Worm (Caenorhabditis elegans) whole organism, L2 larva: Measurements from ENCODE around the gene snf-5.

ENCODE experiments used
- F13H6.1 ChIP-seq: sonication (generic microtip); optimal IDR thresholded peaks from 2 replicates; lab custom pipeline; 2016; ENCODE audit warnings: missing genetic modification characterization, missing compliant biosample characterization
- R02D3.7 ChIP-seq: fragments of 150-350 bp; optimal IDR thresholded peaks from 2 replicates; lab custom pipeline; 2014; ENCODE audit warnings: missing biosample characterization, missing genetic modification characterization
- ZK546.5 ChIP-seq: sonication (generic microtip); optimal IDR thresholded peaks from 2 replicates; lab custom pipeline; 2017; ENCODE audit warnings: missing biosample characterization, missing genetic modification characterization
- alr-1 ChIP-seq: fragments of 150-350 bp; optimal IDR thresholded peaks from 2 replicates; lab custom pipeline; 2014; ENCODE audit warnings: missing biosample characterization, missing genetic modification characterization
- aly-2 ChIP-seq: fragments of 150-350 bp; optimal IDR thresholded peaks from 2 replicates; lab custom pipeline; 2014; ENCODE audit warnings: missing biosample characterization, missing genetic modification characterization
- ama-1 ChIP-seq: fragments of 150-350 bp; optimal IDR thresholded peaks from 2 replicates; lab custom pipeline; 2018; ENCODE audit warnings: inconsistent platforms
- blmp-1 ChIP-seq: sonication (generic microtip); optimal IDR thresholded peaks from 2 replicates; lab custom pipeline; 2017; ENCODE audit warnings: missing genetic modification characterization, mild to moderate bottlenecking, missing compliant biosample characterization, antibody characterized with exemption, moderate library complexity; ENCODE audit not compliant: insufficient read depth
- dmd-4 ChIP-seq: sonication (generic microtip); optimal IDR thresholded peaks from 2 replicates; lab custom pipeline; 2017; ENCODE audit warnings: missing biosample characterization, missing genetic modification characterization
- egl-27 ChIP-seq: sonication (generic microtip); optimal IDR thresholded peaks from 3 replicates; lab custom pipeline; 2017; ENCODE audit warnings: missing biosample characterization, missing genetic modification reagents, missing genetic modification characterization
- elt-1 ChIP-seq: fragments of 150-350 bp; optimal IDR thresholded peaks from 2 replicates; lab custom pipeline; 2014; ENCODE audit warnings: missing biosample characterization, missing genetic modification characterization
- elt-3 ChIP-seq: sonication (generic microtip); optimal IDR thresholded peaks from 2 replicates; lab custom pipeline; 2017; ENCODE audit warnings: missing biosample characterization, missing genetic modification characterization
- fos-1 ChIP-seq: fragments of 150-350 bp; optimal IDR thresholded peaks from 2 replicates; lab custom pipeline; 2014; ENCODE audit warnings: missing biosample characterization, missing genetic modification characterization
- gmeb-1 ChIP-seq: fragments of 150-350 bp; optimal IDR thresholded peaks from 2 replicates; lab custom pipeline; 2014; ENCODE audit warnings: missing biosample characterization, missing genetic modification characterization
- lin-11 ChIP-seq: fragments of 150-350 bp; sonication (generic microtip); optimal IDR thresholded peaks from 2 replicates; lab custom pipeline; 2014; ENCODE audit warnings: missing biosample characterization, missing genetic modification characterization, inconsistent platforms, mixed read lengths
- lin-13 ChIP-seq: fragments of 150-350 bp; optimal IDR thresholded peaks from 2 replicates; lab custom pipeline; 2014; ENCODE audit warnings: missing biosample characterization, missing genetic modification reagents, missing genetic modification characterization
- lsy-2 ChIP-seq, 2 experiments: fragments of 150-350 bp in 1 of 2; sonication (generic microtip) in 1 of 2; optimal IDR thresholded peaks; 2 replicates each; lab custom pipeline; 2014 to 2017; ENCODE audit warnings: missing biosample characterization in 2 of 2, missing genetic modification characterization in 2 of 2
- mab-5 ChIP-seq: fragments of 150-350 bp; optimal IDR thresholded peaks from 2 replicates; lab custom pipeline; 2014; ENCODE audit warnings: missing biosample characterization, missing genetic modification characterization
- mbf-1 ChIP-seq: sonication (generic microtip); optimal IDR thresholded peaks from 2 replicates; lab custom pipeline; 2017; ENCODE audit warnings: missing biosample characterization, missing genetic modification characterization
- mdl-1 ChIP-seq, 2 experiments: fragments of 150-350 bp in 1 of 2; sonication (generic microtip) in 1 of 2; optimal IDR thresholded peaks; 2 replicates each; lab custom pipeline; 2017; ENCODE audit warnings: missing biosample characterization in 2 of 2, missing genetic modification characterization in 2 of 2
- nhr-10 ChIP-seq: sonication (generic microtip); optimal IDR thresholded peaks from 2 replicates; lab custom pipeline; 2017; ENCODE audit warnings: missing biosample characterization, missing genetic modification characterization
- nhr-12 ChIP-seq: fragments of 150-350 bp; optimal IDR thresholded peaks from 2 replicates; lab custom pipeline; 2014; ENCODE audit warnings: missing biosample characterization, missing genetic modification characterization
- nhr-129 ChIP-seq: fragments of 150-350 bp; optimal IDR thresholded peaks from 2 replicates; lab custom pipeline; 2014; ENCODE audit warnings: missing biosample characterization, missing genetic modification characterization
- nhr-21 ChIP-seq: fragments of 150-350 bp; optimal IDR thresholded peaks from 2 replicates; lab custom pipeline; 2014; ENCODE audit warnings: missing biosample characterization, missing genetic modification characterization
- nhr-23 ChIP-seq: fragments of 150-350 bp; optimal IDR thresholded peaks from 2 replicates; lab custom pipeline; 2014; ENCODE audit warnings: missing biosample characterization, missing genetic modification reagents, missing genetic modification characterization
- nhr-237 ChIP-seq: fragments of 150-350 bp; optimal IDR thresholded peaks from 2 replicates; lab custom pipeline; 2014; ENCODE audit warnings: missing biosample characterization, missing genetic modification characterization
- nhr-25 ChIP-seq: fragments of 150-350 bp; sonication (generic microtip); optimal IDR thresholded peaks from 3 replicates; lab custom pipeline; 2014; ENCODE audit warnings: missing biosample characterization, missing genetic modification characterization
- nhr-6 ChIP-seq: fragments of 150-350 bp; optimal IDR thresholded peaks from 2 replicates; lab custom pipeline; 2014; ENCODE audit warnings: missing biosample characterization, missing genetic modification characterization
- nhr-77 ChIP-seq: fragments of 150-350 bp; optimal IDR thresholded peaks from 2 replicates; lab custom pipeline; 2014; ENCODE audit warnings: missing biosample characterization, missing genetic modification characterization
- peb-1 ChIP-seq: fragments of 150-350 bp; optimal IDR thresholded peaks from 2 replicates; lab custom pipeline; 2014; ENCODE audit warnings: missing biosample characterization, missing genetic modification characterization
- sem-4 ChIP-seq: fragments of 150-350 bp; optimal IDR thresholded peaks from 2 replicates; lab custom pipeline; 2014; ENCODE audit warnings: missing biosample characterization, missing genetic modification reagents, missing genetic modification characterization
- skn-1 ChIP-seq: sonication (generic microtip); optimal IDR thresholded peaks from 2 replicates; lab custom pipeline; 2017; ENCODE audit warnings: missing biosample characterization, missing genetic modification characterization
- sma-3 ChIP-seq: sonication (generic microtip); optimal IDR thresholded peaks from 2 replicates; lab custom pipeline; 2016; ENCODE audit warnings: missing genetic modification reagents, missing genetic modification characterization, missing compliant biosample characterization
- snpc-4 ChIP-seq: fragments of 150-350 bp; optimal IDR thresholded peaks from 2 replicates; lab custom pipeline; 2014; ENCODE audit warnings: missing biosample characterization, missing genetic modification characterization
- unc-39 ChIP-seq: fragments of 150-350 bp; optimal IDR thresholded peaks from 2 replicates; lab custom pipeline; 2014; ENCODE audit warnings: missing biosample characterization, missing genetic modification characterization
- zag-1 ChIP-seq: fragments of 150-350 bp; optimal IDR thresholded peaks from 2 replicates; lab custom pipeline; 2014; ENCODE audit warnings: missing biosample characterization, missing genetic modification characterization
- ztf-1 ChIP-seq: fragments of 200-800 bp; sonication (Bioruptor generic); conservative IDR thresholded peaks from 2 replicates; pipeline ENCODE4 v1.3.6; 2022; ENCODE audit warnings: missing genetic modification characterization, missing compliant biosample characterization
- ztf-11 ChIP-seq: sonication (generic microtip); optimal IDR thresholded peaks from 2 replicates; lab custom pipeline; 2017; ENCODE audit warnings: missing biosample characterization, missing genetic modification characterization
- ztf-4 ChIP-seq: fragments of 150-350 bp; optimal IDR thresholded peaks from 2 replicates; lab custom pipeline; 2014; ENCODE audit warnings: missing biosample characterization, missing genetic modification characterization

The snf-5 gene

ce11 chrII:12850129-12850528 lies 15.5 kb downstream of the snf-5 start, which contains the start of gene Y46G5A.28:
Gene Y46G5A.28, plus strand, starts transcription at chrII:12850429.
- TF ChIP-seq nhr-77 (tag; lab: Kevin White, UChicago) (no peak), alr-1 (tag; lab: Kevin White, UChicago) (no peak), blmp-1 (tag; lab: Kevin White, UChicago) (no peak), nhr-25 (tag; lab: Kevin White, UChicago) (no peak), lin-13 (GFP tag; lab: Kevin White, UChicago) (no peak), sma-3 (no peak), lsy-2 (tag; optimal IDR thresholded peaks at IDR 0.05; lab: Kevin White, UChicago) (no peak), peb-1 (tag; lab: Kevin White, UChicago) (no peak), ZK546.5 (tag; lab: Kevin White, UChicago) (no peak), nhr-237 (tag; lab: Kevin White, UChicago) (no peak), sem-4 (no peak), mbf-1 (no peak), nhr-10 (tag; lab: Kevin White, UChicago) (no peak)

- TF ChIP-seq gmeb-1 (tag; lab: Kevin White, UChicago) (no peak), lin-13 (GFP tag; lab: Kevin White, UChicago) (no peak), dmd-4 (tag; lab: Kevin White, UChicago) (no peak), nhr-21 (tag; lab: Kevin White, UChicago) (no peak), elt-1 (tag; lab: Kevin White, UChicago) (no peak), sma-3 (no peak), egl-27 (tag; lab: Kevin White, UChicago) (no peak), nhr-25 (tag; lab: Kevin White, UChicago) (no peak), mbf-1 (no peak), ztf-11 (tag; lab: Kevin White, UChicago) (no peak), ztf-1 (no peak), F13H6.1 (tag; lab: Kevin White, UChicago) (no peak), mab-5 (tag; lab: Kevin White, UChicago) (no peak), blmp-1 (tag; lab: Kevin White, UChicago) (no peak), nhr-23 (tag; lab: Kevin White, UChicago) (no peak), lsy-2 (tag; optimal IDR thresholded peaks at IDR 0.05; lab: Kevin White, UChicago) (no peak), sem-4 (no peak)
Observed at ce11 chrII:12847736-12848135, 17.8 kb downstream of the snf-5 start, which contains the start of gene pes-10. Gene pes-10, minus strand, starts transcription at chrII:12847836.

- TF ChIP-seq nhr-25 (tag; lab: Kevin White, UChicago) (no peak), aly-2 (tag; lab: Kevin White, UChicago) (no peak), nhr-21 (tag; lab: Kevin White, UChicago) (no peak), lsy-2 (tag; optimal IDR thresholded peaks at IDR 0.05; lab: Kevin White, UChicago) (no peak), lin-13 (GFP tag; lab: Kevin White, UChicago) (no peak), nhr-12 (tag; lab: Kevin White, UChicago) (no peak), elt-3 (no peak), unc-39 (tag; lab: Kevin White, UChicago) (no peak), nhr-129 (tag; lab: Kevin White, UChicago) (no peak), egl-27 (tag; lab: Kevin White, UChicago) (no peak), ZK546.5 (tag; lab: Kevin White, UChicago) (no peak), ztf-4 (tag; lab: Kevin White, UChicago) (no peak), lin-11 (tag; lab: Kevin White, UChicago) (no peak), mdl-1 (tag; optimal IDR thresholded peaks at IDR 0.05; lab: Kevin White, UChicago) (no peak), sem-4 (no peak)
Observed at ce11 chrII:12840057-12840456, 25.5 kb downstream of the snf-5 start, which contains the start of gene lgc-35. Gene lgc-35, minus strand, starts transcription at chrII:12840157.

- TF ChIP-seq zag-1 (tag; lab: Kevin White, UChicago): no peak
- no peak for TF ChIP-seq mab-5 (tag; lab: Kevin White, UChicago)
- no peak for TF ChIP-seq gmeb-1 (tag; lab: Kevin White, UChicago)
- TF ChIP-seq alr-1 (tag; lab: Kevin White, UChicago): no peak
- TF ChIP-seq unc-39 (tag; lab: Kevin White, UChicago): no peak
- no peak for TF ChIP-seq fos-1 (tag; lab: Kevin White, UChicago)
- TF ChIP-seq ztf-1: no peak
- no peak for TF ChIP-seq elt-1 (tag; lab: Kevin White, UChicago)
- TF ChIP-seq snpc-4 (tag; lab: Kevin White, UChicago): no peak
- TF ChIP-seq nhr-6: no peak
- TF ChIP-seq ZK546.5 (tag; lab: Kevin White, UChicago): no peak
- no peak for TF ChIP-seq skn-1
- no peak for TF ChIP-seq nhr-23 (tag; lab: Kevin White, UChicago)
- TF ChIP-seq lin-13 (GFP tag; lab: Kevin White, UChicago): no peak
- TF ChIP-seq R02D3.7 (tag; lab: Kevin White, UChicago): no peak
- TF ChIP-seq ama-1 (lab: Kevin White, UChicago): no peak
- no peak for TF ChIP-seq nhr-21 (tag; lab: Kevin White, UChicago)
Observed at ce11 chrII:12830347-12830746, 35.2 kb downstream of the snf-5 start, which contains the start of gene bcmo-1. Gene bcmo-1, plus strand, starts transcription at chrII:12830676.
